Worm (Caenorhabditis elegans): Measurements from ENCODE around the gene npax-1.
A peak's percentile ranks its signal among the peaks of the same experiment; 100 is the strongest.

npax-1 gene

DNA sequence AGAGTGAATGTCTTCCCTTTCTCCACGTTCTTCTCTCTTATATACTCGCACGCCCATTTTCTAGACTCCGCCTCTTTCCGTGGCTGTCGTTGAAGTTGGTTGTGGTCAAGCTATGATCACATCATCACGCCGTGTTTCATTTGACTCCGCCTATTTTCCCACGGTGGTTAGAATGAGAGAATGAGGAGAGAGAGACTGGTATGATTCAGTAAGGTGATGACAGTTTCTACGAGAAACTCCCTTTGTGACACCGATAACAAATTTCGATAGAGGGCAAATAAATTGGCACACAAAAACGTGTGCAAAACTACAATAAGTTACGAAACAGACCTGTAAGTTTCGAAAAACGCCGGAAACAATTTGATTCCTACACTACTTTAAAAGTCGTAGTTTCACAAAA, 50.5 kb downstream of the npax-1 start (continued):
- TF ChIP-seq hlh-11 (tag; optimal IDR thresholded peaks at IDR 0.05) (peak; percentile 36), lin-39 (tag; optimal IDR thresholded peaks at IDR 0.05) (no peak), ctbp-1 (GFP tag; IDR thresholded peaks at IDR 0.05) (no peak), mdt-29 (GFP tag; IDR thresholded peaks at IDR 0.05) (no peak), aly-2 (tag; optimal IDR thresholded peaks at IDR 0.05) (no peak), aha-1 (tag) (no peak), F26F4.8 (GFP tag; conservative IDR thresholded peaks at IDR 0.05) (no peak), ceh-44 (GFP tag; IDR thresholded peaks at IDR 0.05) (no peak)

DNA sequence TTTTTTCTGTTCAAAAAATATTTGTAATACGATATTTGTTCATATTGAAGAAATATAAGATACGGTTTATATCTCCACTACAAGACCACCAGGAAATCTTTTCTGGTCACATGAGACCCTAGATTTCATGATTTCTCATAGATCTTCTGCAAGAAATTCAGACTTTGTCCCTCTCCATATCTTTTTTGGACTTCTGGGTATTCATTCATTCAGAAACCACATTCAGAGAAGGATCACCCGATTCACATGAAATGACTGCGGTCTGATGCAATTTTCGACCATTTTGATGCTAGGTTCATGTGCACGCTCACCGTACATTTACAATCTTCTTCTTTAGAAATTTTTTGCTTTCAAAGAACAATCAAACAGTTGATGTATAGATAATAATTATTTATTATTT, 51.3 kb downstream of the npax-1 start:
- TF ChIP-seq unc-62 (GFP tag; optimal IDR thresholded peaks at IDR 0.05 in 1 of 2) (peak in 1 of 2 experiments; percentile 63), unc-62 (tag; optimal IDR thresholded peaks at IDR 0.05) (no peak), hlh-11 (tag; optimal IDR thresholded peaks at IDR 0.05) (peak; percentile 51), mdl-1 (tag; optimal IDR thresholded peaks at IDR 0.05) (peak in 1 of 2 experiments; percentile 67), nhr-28 (tag; optimal IDR thresholded peaks at IDR 0.05) (peak; percentile 73), hlh-30 (tag; optimal IDR thresholded peaks at IDR 0.05; ENCODE audit: insufficient read depth) (peak; percentile 38), F26F4.8 (GFP tag; conservative IDR thresholded peaks at IDR 0.05) (no peak), ceh-20 (GFP tag; IDR thresholded peaks at IDR 0.05) (no peak)

Data from whole organism, L4 larva.